Fruit fly (Drosophila melanogaster): ENCODE measurements around the gene Cbp80.

dm6 chrX:4627160-4627559, 22.7 kb upstream of the Cbp80 start:
- TF ChIP-seq pnt (GFP tag; optimal IDR thresholded peaks at IDR 0.05) (no peak), CrebB (tag; optimal IDR thresholded peaks at IDR 0.05) (no peak)
